Worm (Caenorhabditis elegans) whole organism, L4/young adult: ENCODE measurements around the gene clec-219.

Experiments used
- W03F9.2 ChIP-seq: fragments of 150-350 bp; optimal IDR thresholded peaks from 2 replicates; lab custom pipeline; 2014; ENCODE audit warnings: missing biosample characterization, missing genetic modification characterization
- dao-5 ChIP-seq: sonication (generic microtip); optimal IDR thresholded peaks from 2 replicates; lab custom pipeline; 2016; ENCODE audit warnings: missing genotype, missing genetic modification characterization, moderate library complexity, missing compliant biosample characterization
- him-1 ChIP-seq: sonication (generic microtip); optimal IDR thresholded peaks from 2 replicates; lab custom pipeline; 2016; ENCODE audit warnings: missing genotype, missing genetic modification reagents, missing genetic modification characterization, missing compliant biosample characterization

DNA sequence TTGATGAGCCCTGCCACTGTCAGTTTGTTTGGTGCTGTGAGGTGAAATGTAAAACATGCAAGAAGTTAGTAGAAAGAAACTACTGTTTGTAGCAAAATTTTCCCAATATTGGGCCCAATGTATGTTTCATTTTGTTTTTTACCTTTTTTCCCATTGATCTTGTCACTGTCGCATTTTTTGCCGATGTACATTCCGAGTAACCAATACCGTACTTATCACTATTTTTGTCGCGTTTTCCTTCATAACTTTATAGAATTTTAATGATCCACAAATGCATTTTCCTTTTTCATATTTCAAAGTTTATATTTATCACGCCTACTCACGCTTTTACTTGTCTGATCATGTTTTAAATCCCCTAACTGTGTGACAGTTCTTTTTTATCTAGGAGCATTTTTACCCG lies 39.5 kb downstream of the clec-219 start:
- TF ChIP-seq him-1 (no peak), W03F9.2 (no peak), dao-5 (tag; lab: Kevin White, UChicago) (no peak)
